Worm (Caenorhabditis elegans) whole organism, L3 larva: Measurements from ENCODE around the gene abhd-14.

Experiments
- R02D3.7 ChIP-seq: fragments of 150-350 bp; optimal IDR thresholded peaks from 2 replicates; lab custom pipeline; 2014; ENCODE audit warnings: missing biosample characterization, missing genetic modification characterization
- aly-2 ChIP-seq: fragments of 150-350 bp; optimal IDR thresholded peaks from 2 replicates; lab custom pipeline; 2014; ENCODE audit warnings: missing biosample characterization, missing genetic modification characterization
- ama-1 ChIP-seq: fragments of 150-350 bp; optimal IDR thresholded peaks from 2 replicates; lab custom pipeline; 2018
- ceh-16 ChIP-seq: sonication (generic microtip); optimal IDR thresholded peaks from 2 replicates; lab custom pipeline; 2017; ENCODE audit warnings: missing biosample characterization, missing genetic modification characterization
- ceh-28 ChIP-seq: fragments of 150-350 bp; optimal IDR thresholded peaks from 2 replicates; lab custom pipeline; 2014; ENCODE audit warnings: missing biosample characterization, missing genetic modification reagents, missing genetic modification characterization
- ceh-82 ChIP-seq: fragments of 150-350 bp; optimal IDR thresholded peaks from 2 replicates; lab custom pipeline; 2014; ENCODE audit warnings: missing biosample characterization, missing genetic modification characterization
- ceh-9 ChIP-seq: sonication (generic microtip); optimal IDR thresholded peaks from 2 replicates; lab custom pipeline; 2018; ENCODE audit warnings: missing biosample characterization, missing genetic modification characterization
- egl-27 ChIP-seq: sonication (generic microtip); optimal IDR thresholded peaks from 4 replicates; lab custom pipeline; 2017; ENCODE audit warnings: missing biosample characterization, missing genetic modification reagents, missing genetic modification characterization
- egl-5 ChIP-seq: fragments of 150-350 bp; optimal IDR thresholded peaks from 2 replicates; lab custom pipeline; 2017; ENCODE audit warnings: missing biosample characterization, missing genetic modification reagents, missing genetic modification characterization, inconsistent platforms
- elt-1 ChIP-seq: fragments of 150-350 bp; optimal IDR thresholded peaks from 2 replicates; lab custom pipeline; 2014; ENCODE audit warnings: missing biosample characterization, missing genetic modification characterization
- elt-2 ChIP-seq: sonication (generic microtip); optimal IDR thresholded peaks from 2 replicates; lab custom pipeline; 2016; ENCODE audit warnings: missing genetic modification reagents, mild to moderate bottlenecking, missing genetic modification characterization, missing compliant biosample characterization
- eor-1 ChIP-seq, 2 experiments: fragments of 150-350 bp; optimal IDR thresholded peaks; 2 replicates each; lab custom pipeline; 2014 to 2018; ENCODE audit warnings: missing biosample characterization in 2 of 2, missing genetic modification characterization in 2 of 2
- fkh-10 ChIP-seq: sonication (generic microtip); optimal IDR thresholded peaks from 2 replicates; lab custom pipeline; 2017; ENCODE audit warnings: missing biosample characterization, missing genetic modification reagents, missing genetic modification characterization
- fkh-2 ChIP-seq: fragments of 150-350 bp; optimal IDR thresholded peaks from 2 replicates; lab custom pipeline; 2014; ENCODE audit warnings: missing biosample characterization, missing genetic modification reagents, missing genetic modification characterization
- fos-1 ChIP-seq: fragments of 150-350 bp; optimal IDR thresholded peaks from 2 replicates; lab custom pipeline; 2014; ENCODE audit warnings: missing biosample characterization, missing genetic modification characterization
- hmg-11 ChIP-seq: sonication (generic microtip); optimal IDR thresholded peaks from 2 replicates; lab custom pipeline; 2016; ENCODE audit warnings: missing genetic modification characterization, missing compliant biosample characterization
- jun-1 ChIP-seq: fragments of 150-350 bp; optimal IDR thresholded peaks from 2 replicates; lab custom pipeline; 2014; ENCODE audit warnings: missing biosample characterization, missing genetic modification reagents, missing genetic modification characterization
- lin-15B ChIP-seq: fragments of 150-350 bp; optimal IDR thresholded peaks from 2 replicates; lab custom pipeline; 2014; ENCODE audit warnings: missing biosample characterization, missing genetic modification characterization
- lin-39 ChIP-seq: fragments of 150-350 bp; optimal IDR thresholded peaks from 2 replicates; lab custom pipeline; 2018; ENCODE audit warnings: missing biosample characterization, missing genetic modification reagents, missing genetic modification characterization
- lsy-12 ChIP-seq: sonication (generic microtip); optimal IDR thresholded peaks from 2 replicates; lab custom pipeline; 2016; ENCODE audit warnings: mild to moderate bottlenecking, missing genetic modification characterization, missing compliant biosample characterization
- mdl-1 ChIP-seq: fragments of 150-350 bp; optimal IDR thresholded peaks from 2 replicates; lab custom pipeline; 2014; ENCODE audit warnings: missing biosample characterization, missing genetic modification characterization
- nhr-11 ChIP-seq: fragments of 150-350 bp; optimal IDR thresholded peaks from 2 replicates; lab custom pipeline; 2014; ENCODE audit warnings: missing biosample characterization, missing genetic modification characterization
- nhr-12 ChIP-seq: fragments of 150-350 bp; optimal IDR thresholded peaks from 2 replicates; lab custom pipeline; 2014; ENCODE audit warnings: missing biosample characterization, missing genetic modification characterization
- nhr-23 ChIP-seq: fragments of 150-350 bp; optimal IDR thresholded peaks from 2 replicates; lab custom pipeline; 2014; ENCODE audit warnings: missing biosample characterization, missing genetic modification reagents, missing genetic modification characterization
- nhr-25 ChIP-seq: sonication (generic microtip); optimal IDR thresholded peaks from 2 replicates; lab custom pipeline; 2017; ENCODE audit warnings: missing biosample characterization, missing genetic modification characterization
- nhr-28 ChIP-seq: fragments of 150-350 bp; optimal IDR thresholded peaks from 2 replicates; lab custom pipeline; 2014; ENCODE audit warnings: missing biosample characterization, missing genetic modification characterization
- nhr-43 ChIP-seq: sonication (generic microtip); optimal IDR thresholded peaks from 2 replicates; lab custom pipeline; 2016; ENCODE audit warnings: mild to moderate bottlenecking, missing genetic modification characterization, missing compliant biosample characterization; ENCODE audit not compliant: poor library complexity, severe bottlenecking
- nhr-67 ChIP-seq: fragments of 150-350 bp; optimal IDR thresholded peaks from 2 replicates; lab custom pipeline; 2014; ENCODE audit warnings: missing biosample characterization, missing genetic modification characterization
- nhr-76 ChIP-seq: fragments of 150-350 bp; sonication (generic microtip); optimal IDR thresholded peaks from 5 replicates; lab custom pipeline; 2014; ENCODE audit warnings: missing biosample characterization, missing genetic modification characterization
- nhr-77 ChIP-seq: fragments of 150-350 bp; optimal IDR thresholded peaks from 2 replicates; lab custom pipeline; 2014; ENCODE audit warnings: missing biosample characterization, missing genetic modification characterization
- pha-4 ChIP-seq: fragments of 150-350 bp; optimal IDR thresholded peaks from 2 replicates; lab custom pipeline; 2014; ENCODE audit warnings: missing biosample characterization, missing genetic modification reagents, missing genetic modification characterization
- pqm-1 ChIP-seq: fragments of 150-350 bp; optimal IDR thresholded peaks from 2 replicates; lab custom pipeline; 2017; ENCODE audit warnings: missing biosample characterization, missing genetic modification characterization, inconsistent platforms
- sea-2 ChIP-seq: fragments of 150-350 bp; sonication (generic microtip); optimal IDR thresholded peaks from 4 replicates; lab custom pipeline; 2014; ENCODE audit warnings: missing biosample characterization, missing genetic modification reagents, missing genetic modification characterization
- skn-1 ChIP-seq: fragments of 150-350 bp; optimal IDR thresholded peaks from 2 replicates; lab custom pipeline; 2014; ENCODE audit warnings: missing biosample characterization, missing genetic modification characterization
- snpc-4 ChIP-seq: fragments of 150-350 bp; optimal IDR thresholded peaks from 2 replicates; lab custom pipeline; 2014; ENCODE audit warnings: missing biosample characterization, missing genetic modification characterization
- tbx-2 ChIP-seq: sonication (generic microtip); optimal IDR thresholded peaks from 2 replicates; lab custom pipeline; 2016; ENCODE audit warnings: mild to moderate bottlenecking, missing genetic modification characterization, missing compliant biosample characterization
- unc-62 ChIP-seq: fragments of 150-350 bp; sonication (generic microtip); optimal IDR thresholded peaks from 4 replicates; lab custom pipeline; 2014; ENCODE audit warnings: missing biosample characterization, missing genetic modification reagents, missing genetic modification characterization
- zag-1 ChIP-seq: fragments of 150-350 bp; optimal IDR thresholded peaks from 2 replicates; lab custom pipeline; 2014; ENCODE audit warnings: missing biosample characterization, missing genetic modification characterization
- ztf-11 ChIP-seq: fragments of 150-350 bp; optimal IDR thresholded peaks from 2 replicates; lab custom pipeline; 2014; ENCODE audit warnings: missing biosample characterization, missing genetic modification characterization
- ztf-4 ChIP-seq: fragments of 150-350 bp; optimal IDR thresholded peaks from 2 replicates; lab custom pipeline; 2014; ENCODE audit warnings: missing biosample characterization, missing genetic modification characterization

The abhd-14 gene

ce11 chrIV:1065569-1065968, 35.7 kb upstream of the abhd-14 start:
- TF ChIP-seq pha-4 (peak; percentile 38), fos-1 (tag; lab: Kevin White, UChicago) (peak; percentile 22), R02D3.7 (tag; lab: Kevin White, UChicago) (no peak), aly-2 (tag; lab: Kevin White, UChicago) (no peak), elt-2 (no peak), lin-39 (peak; percentile 3), fkh-2 (no peak)

DNA sequence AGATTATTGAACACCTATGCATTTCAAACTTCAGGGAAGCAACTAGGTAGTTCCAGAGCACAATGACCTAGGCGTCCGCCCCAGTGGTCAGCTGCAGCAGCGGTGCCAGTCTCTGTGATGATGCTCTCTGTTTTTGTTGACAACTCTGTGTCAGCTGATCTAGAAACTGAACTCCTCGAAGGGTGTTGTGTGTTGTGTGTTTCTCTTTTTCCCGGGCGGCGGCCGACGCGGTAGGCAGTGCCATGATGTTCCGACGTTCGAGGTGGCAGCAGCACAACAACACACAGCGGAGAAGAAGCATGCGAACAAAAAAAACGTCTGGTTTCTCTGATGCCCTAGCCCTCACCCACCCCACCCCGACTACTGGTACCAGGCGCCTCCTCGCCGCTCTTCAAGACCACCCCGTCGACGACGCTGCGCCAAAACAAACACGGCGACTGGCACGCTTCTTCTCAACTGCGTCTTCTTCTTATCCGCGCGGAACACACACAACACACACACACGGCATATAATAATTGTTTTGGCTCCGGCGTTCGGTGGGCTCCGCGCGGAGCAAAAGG, 34.5 kb upstream of the abhd-14 start:
- TF ChIP-seq ceh-82 (tag; lab: Kevin White, UChicago) (no peak), hmg-11 (tag; lab: Kevin White, UChicago) (peak; percentile 40), lin-15B (tag; lab: Kevin White, UChicago) (no peak), jun-1 (tag; lab: Kevin White, UChicago) (no peak), elt-1 (tag; lab: Kevin White, UChicago) (no peak), lsy-12 (no peak), sea-2 (GFP tag; lab: Kevin White, UChicago) (no peak), snpc-4 (tag; lab: Kevin White, UChicago) (peak; percentile 51), ztf-4 (tag; lab: Kevin White, UChicago) (no peak), pha-4 (peak; percentile 59), ztf-11 (tag; lab: Kevin White, UChicago) (no peak), ama-1 (lab: Kevin White, UChicago) (peak; percentile 12), nhr-67 (tag; lab: Kevin White, UChicago) (no peak), aly-2 (tag; lab: Kevin White, UChicago) (no peak), elt-2 (no peak), lin-39 (peak; percentile 48), nhr-25 (tag; lab: Kevin White, UChicago) (no peak), egl-5 (no peak), ceh-28 (no peak), nhr-11 (tag; lab: Kevin White, UChicago) (no peak)
- TF ChIP-seq, all 47 proteins: peak for 5

DNA sequence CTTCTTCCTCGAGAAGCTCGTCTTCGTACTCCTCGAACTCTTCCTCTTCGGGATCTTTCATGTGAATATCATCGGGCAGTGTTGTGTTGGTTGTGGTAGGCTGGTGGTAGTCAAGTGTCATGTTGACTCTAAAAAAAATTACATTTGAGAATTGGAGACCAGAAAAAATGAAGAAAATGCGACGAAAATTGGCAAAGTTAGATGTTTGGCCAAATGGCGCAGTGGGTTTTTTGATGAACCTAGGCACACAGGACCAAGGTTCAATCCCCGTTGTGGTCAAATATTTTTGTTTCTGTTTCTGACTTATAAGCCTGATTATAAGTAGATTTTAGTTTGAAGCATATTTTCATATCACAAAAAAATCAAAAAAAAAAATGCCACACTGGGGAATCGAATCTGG, 33.2 kb upstream of the abhd-14 start:
- TF ChIP-seq hmg-11 (tag; lab: Kevin White, UChicago) (no peak), ama-1 (lab: Kevin White, UChicago) (no peak), eor-1 (tag; optimal IDR thresholded peaks at IDR 0.05; lab: Kevin White, UChicago) (no peak), ztf-11 (tag; lab: Kevin White, UChicago) (no peak), sea-2 (GFP tag; lab: Kevin White, UChicago) (no peak), fkh-10 (GFP tag; lab: Kevin White, UChicago) (no peak), unc-62 (GFP tag; lab: Kevin White, UChicago) (no peak), nhr-67 (tag; lab: Kevin White, UChicago) (no peak), ceh-28 (no peak), elt-1 (tag; lab: Kevin White, UChicago) (no peak), pqm-1 (tag; lab: Kevin White, UChicago) (no peak)
- TF ChIP-seq, all 47 proteins: peak for 0

ce11 chrIV:1058504-1058903, 28.7 kb upstream of the abhd-14 start:
- no peak for TF ChIP-seq elt-1 (tag; lab: Kevin White, UChicago)
- no peak for TF ChIP-seq eor-1 (tag; optimal IDR thresholded peaks at IDR 0.05; lab: Kevin White, UChicago)
- TF ChIP-seq, all 47 proteins: peak for 0

- TF ChIP-seq elt-2 (no peak), nhr-25 (tag; lab: Kevin White, UChicago) (no peak), skn-1 (tag; lab: Kevin White, UChicago) (no peak), ceh-82 (tag; lab: Kevin White, UChicago) (no peak), nhr-23 (tag; lab: Kevin White, UChicago) (no peak), nhr-12 (no peak), nhr-28 (no peak), mdl-1 (tag; lab: Kevin White, UChicago) (no peak), nhr-67 (tag; lab: Kevin White, UChicago) (no peak), aly-2 (tag; lab: Kevin White, UChicago) (no peak), unc-62 (GFP tag; lab: Kevin White, UChicago) (no peak), elt-1 (tag; lab: Kevin White, UChicago) (no peak), ceh-9 (tag; lab: Kevin White, UChicago) (no peak), jun-1 (tag; lab: Kevin White, UChicago) (no peak), zag-1 (tag; lab: Kevin White, UChicago) (no peak), pha-4 (peak; percentile 59), lsy-12 (no peak), tbx-2 (tag; lab: Kevin White, UChicago) (no peak), ama-1 (lab: Kevin White, UChicago) (no peak), lin-15B (tag; lab: Kevin White, UChicago) (peak; percentile 65), egl-27 (tag; lab: Kevin White, UChicago) (no peak), ztf-4 (tag; lab: Kevin White, UChicago) (no peak), R02D3.7 (tag; lab: Kevin White, UChicago) (peak; percentile 90), lin-39 (no peak), fkh-10 (GFP tag; lab: Kevin White, UChicago) (no peak), nhr-77 (tag; lab: Kevin White, UChicago) (no peak), nhr-11 (tag; lab: Kevin White, UChicago) (no peak), fos-1 (tag; lab: Kevin White, UChicago) (no peak), ceh-16 (tag; lab: Kevin White, UChicago) (no peak), snpc-4 (tag; lab: Kevin White, UChicago) (no peak), nhr-43 (tag; lab: Kevin White, UChicago) (no peak), nhr-76 (tag; lab: Kevin White, UChicago) (no peak), pqm-1 (tag; lab: Kevin White, UChicago) (no peak)
Measured at ce11 chrIV:1056263-1056942, 26.6 kb upstream of the abhd-14 start, which contains the start of the genes Y55F3AM.13 and mrps-25. Y55F3AM.13 (minus strand) TSS chrIV:1056313. mrps-25 (plus strand) TSS chrIV:1056892.
